Worm (Caenorhabditis elegans) whole organism, L3 larva: ENCODE data around the gene F23D12.7.

ENCODE experiments used
- aly-2 ChIP-seq: fragments of 150-350 bp; optimal IDR thresholded peaks from 2 replicates; lab custom pipeline; 2014; ENCODE audit warnings: missing biosample characterization, missing genetic modification characterization
- ama-1 ChIP-seq: fragments of 150-350 bp; optimal IDR thresholded peaks from 2 replicates; lab custom pipeline; 2018
- egl-27 ChIP-seq: sonication (generic microtip); optimal IDR thresholded peaks from 4 replicates; lab custom pipeline; 2017; ENCODE audit warnings: missing biosample characterization, missing genetic modification reagents, missing genetic modification characterization
- fkh-10 ChIP-seq: sonication (generic microtip); optimal IDR thresholded peaks from 2 replicates; lab custom pipeline; 2017; ENCODE audit warnings: missing biosample characterization, missing genetic modification reagents, missing genetic modification characterization
- lin-39 ChIP-seq: fragments of 150-350 bp; optimal IDR thresholded peaks from 2 replicates; lab custom pipeline; 2018; ENCODE audit warnings: missing biosample characterization, missing genetic modification reagents, missing genetic modification characterization
- nhr-76 ChIP-seq: fragments of 150-350 bp; sonication (generic microtip); optimal IDR thresholded peaks from 5 replicates; lab custom pipeline; 2014; ENCODE audit warnings: missing biosample characterization, missing genetic modification characterization
- pqm-1 ChIP-seq: fragments of 150-350 bp; optimal IDR thresholded peaks from 2 replicates; lab custom pipeline; 2017; ENCODE audit warnings: missing biosample characterization, missing genetic modification characterization, inconsistent platforms
- skn-1 ChIP-seq: fragments of 150-350 bp; optimal IDR thresholded peaks from 2 replicates; lab custom pipeline; 2014; ENCODE audit warnings: missing biosample characterization, missing genetic modification characterization
- snpc-4 ChIP-seq: fragments of 150-350 bp; optimal IDR thresholded peaks from 2 replicates; lab custom pipeline; 2014; ENCODE audit warnings: missing biosample characterization, missing genetic modification characterization

ce11 chrX:14415641-14416040 is 38.0 kb downstream of the F23D12.7 start, which contains the start of gene F23D12.10:
- no peak for TF ChIP-seq egl-27 (tag; lab: Kevin White, UChicago)
- TF ChIP-seq pqm-1 (tag; lab: Kevin White, UChicago): no peak
- no peak for TF ChIP-seq fkh-10
- TF ChIP-seq lin-39: no peak
- TF ChIP-seq aly-2 (tag; lab: Kevin White, UChicago): no peak
- no peak for TF ChIP-seq snpc-4 (tag; lab: Kevin White, UChicago)
- no peak for TF ChIP-seq ama-1 (lab: Kevin White, UChicago)
- no peak for TF ChIP-seq nhr-76 (tag; lab: Kevin White, UChicago)
- TF ChIP-seq skn-1 (tag; lab: Kevin White, UChicago): no peak
